Fruit fly (Drosophila melanogaster) whole organism, embryonic: Measurements from ENCODE around the gene mag.

Experiments
- Antp ChIP-seq: fragments of 200-800 bp; sonication (Bioruptor generic); optimal IDR thresholded peaks from 3 replicates; lab custom pipeline; 2016; ENCODE audit warnings: missing biosample characterization, missing genetic modification characterization
- BEAF-32 ChIP-seq: fragments of 200-800 bp; sonication (Bioruptor generic); optimal IDR thresholded peaks from 3 replicates; lab custom pipeline; 2017; ENCODE audit warnings: missing biosample characterization, missing genetic modification characterization, mild to moderate bottlenecking, moderate library complexity, missing genetic modification reagents
- CG10209 ChIP-seq: fragments of 200-800 bp; sonication (Bioruptor generic); optimal IDR thresholded peaks from 3 replicates; lab custom pipeline; 2017; ENCODE audit warnings: missing biosample characterization, mild to moderate bottlenecking, missing genetic modification characterization, missing genetic modification reagents
- CG10462 ChIP-seq: fragments of 200-800 bp; sonication (Bioruptor generic); optimal IDR thresholded peaks from 2 replicates; lab custom pipeline; 2016; ENCODE audit warnings: missing biosample characterization, missing genetic modification characterization
- CG10543 ChIP-seq: fragments of 200-800 bp; sonication (Bioruptor generic); optimal IDR thresholded peaks from 3 replicates; lab custom pipeline; 2017; ENCODE audit warnings: missing biosample characterization, mild to moderate bottlenecking, missing genetic modification characterization, moderate library complexity
- CG12744 ChIP-seq: fragments of 200-800 bp; sonication (Bioruptor generic); optimal IDR thresholded peaks from 2 replicates; lab custom pipeline; 2016; ENCODE audit warnings: missing biosample characterization, missing genetic modification characterization
- CG14050 ChIP-seq: fragments of 200-800 bp; sonication (Bioruptor generic); IDR thresholded peaks from 3 replicates; pipeline ENCODE4 v1.3.6; 2022; ENCODE audit warnings: missing biosample characterization, missing genetic modification characterization
- CG14667 ChIP-seq: fragments of 200-800 bp; sonication (Bioruptor generic); IDR thresholded peaks from 2 replicates; pipeline ENCODE4 v1.3.6; 2022; ENCODE audit warnings: missing biosample characterization, missing genetic modification characterization
- CG14710 ChIP-seq: fragments of 200-800 bp; sonication (Bioruptor generic); optimal IDR thresholded peaks from 3 replicates; lab custom pipeline; 2019; ENCODE audit warnings: missing biosample characterization, mild to moderate bottlenecking, missing genetic modification characterization, moderate library complexity
- CG15269 ChIP-seq: fragments of 200-800 bp; sonication (Bioruptor generic); optimal IDR thresholded peaks from 2 replicates; lab custom pipeline; 2018; ENCODE audit warnings: missing biosample characterization, mild to moderate bottlenecking, missing genetic modification characterization, moderate library complexity
- CG1529 ChIP-seq: fragments of 200-800 bp; sonication (Bioruptor generic); optimal IDR thresholded peaks from 3 replicates; lab custom pipeline; 2018; ENCODE audit warnings: missing biosample characterization, missing genetic modification characterization
- CG17829 ChIP-seq: fragments of 200-800 bp; optimal IDR thresholded peaks from 2 replicates; lab custom pipeline; 2019; ENCODE audit warnings: missing biosample characterization, mild to moderate bottlenecking, missing genetic modification characterization, moderate library complexity
- CG1832 ChIP-seq: fragments of 200-800 bp; sonication (Bioruptor generic); optimal IDR thresholded peaks from 2 replicates; lab custom pipeline; 2017; ENCODE audit warnings: missing biosample characterization, mild to moderate bottlenecking, missing genetic modification characterization, inconsistent platforms
- CG2129 ChIP-seq: fragments of 200-800 bp; sonication (Bioruptor generic); IDR thresholded peaks from 2 replicates; pipeline ENCODE4 v1.3.6; 2022; ENCODE audit warnings: missing biosample characterization, missing genetic modification characterization; ENCODE audit not compliant: partially characterized antibody
- CG2889 ChIP-seq: fragments of 200-800 bp; sonication (Bioruptor generic); IDR thresholded peaks from 3 replicates; pipeline ENCODE4 v1.3.6; 2022; ENCODE audit warnings: missing biosample characterization, missing genetic modification characterization
- CG31441 ChIP-seq: fragments of 200-800 bp; sonication (Bioruptor generic); IDR thresholded peaks from 2 replicates; pipeline ENCODE4 v1.3.6; 2022; ENCODE audit warnings: missing biosample characterization, missing genetic modification characterization
- CG34376 ChIP-seq: fragments of 200-800 bp; sonication (Bioruptor generic); optimal IDR thresholded peaks from 2 replicates; lab custom pipeline; 2018; ENCODE audit warnings: missing biosample characterization, mild to moderate bottlenecking, missing genetic modification characterization
- CG4404 ChIP-seq: fragments of 200-800 bp; sonication (Bioruptor generic); IDR thresholded peaks from 2 replicates; pipeline ENCODE4 v1.3.6; 2022; ENCODE audit warnings: missing biosample characterization, missing genetic modification characterization
- CG5953 ChIP-seq: fragments of 200-800 bp; sonication (Bioruptor generic); IDR thresholded peaks from 2 replicates; pipeline ENCODE4 v1.3.6; 2022; ENCODE audit warnings: missing biosample characterization, missing genetic modification characterization
- CG6272 ChIP-seq: fragments of 200-800 bp; sonication (Bioruptor generic); IDR thresholded peaks from 2 replicates; pipeline ENCODE4 v1.3.6; 2022; ENCODE audit warnings: missing biosample characterization, missing genetic modification characterization
- CG7357 ChIP-seq: fragments of 200-800 bp; sonication (Bioruptor generic); IDR thresholded peaks from 3 replicates; pipeline ENCODE4 v1.3.6; 2022; ENCODE audit warnings: missing biosample characterization, missing genetic modification characterization
- CG7786 ChIP-seq: fragments of 200-800 bp; sonication (Bioruptor generic); optimal IDR thresholded peaks from 2 replicates; lab custom pipeline; 2016; ENCODE audit warnings: missing biosample characterization, missing genetic modification characterization
- CG7839 ChIP-seq: fragments of 200-800 bp; sonication (Bioruptor generic); optimal IDR thresholded peaks from 3 replicates; lab custom pipeline; 2018; ENCODE audit warnings: missing biosample characterization, mild to moderate bottlenecking, missing genetic modification characterization, moderate library complexity
- Elba2 ChIP-seq: fragments of 200-800 bp; sonication (Bioruptor generic); optimal IDR thresholded peaks from 3 replicates; lab custom pipeline; 2016; ENCODE audit warnings: missing biosample characterization, missing genetic modification characterization
- Ets97D ChIP-seq: fragments of 200-800 bp; sonication (Bioruptor generic); optimal IDR thresholded peaks from 3 replicates; lab custom pipeline; 2016; ENCODE audit warnings: missing biosample characterization, missing genetic modification characterization
- HLH3B ChIP-seq: fragments of 200-800 bp; sonication (Bioruptor generic); IDR thresholded peaks from 2 replicates; pipeline ENCODE4 v1.3.6; 2022; ENCODE audit warnings: missing biosample characterization, missing genetic modification characterization
- HmgD ChIP-seq: fragments of 200-800 bp; sonication (Bioruptor generic); optimal IDR thresholded peaks from 3 replicates; lab custom pipeline; 2016; ENCODE audit warnings: missing biosample characterization, missing genetic modification characterization
- Hr51 ChIP-seq, 2 experiments: fragments of 200-800 bp; sonication (Bioruptor generic); optimal IDR thresholded peaks; 2 replicates in 1 of 2; 3 replicates in 1 of 2; lab custom pipeline; 2016 to 2018; ENCODE audit warnings: missing biosample characterization in 2 of 2, missing genetic modification characterization in 2 of 2, mild to moderate bottlenecking in 1 of 2, moderate library complexity in 1 of 2
- Hr78 ChIP-seq, 2 experiments: fragments of 200-800 bp in 1 of 2; fragments of >200 bp in 1 of 2; sonication (Bioruptor generic) in 1 of 2; optimal IDR thresholded peaks; 2 replicates each; lab custom pipeline; 2017 to 2019; ENCODE audit warnings: missing biosample characterization in 2 of 2, missing genetic modification characterization in 2 of 2, mild to moderate bottlenecking in 1 of 2, moderate library complexity in 1 of 2
- Hsf ChIP-seq: fragments of 200-800 bp; sonication (Bioruptor generic); optimal IDR thresholded peaks from 3 replicates; lab custom pipeline; 2016; ENCODE audit warnings: missing biosample characterization, missing genetic modification characterization
- Jarid2 ChIP-seq: fragments of 200-800 bp; sonication (Bioruptor generic); optimal IDR thresholded peaks from 3 replicates; lab custom pipeline; 2017; ENCODE audit warnings: mild to moderate bottlenecking, missing biosample characterization, missing genetic modification reagents, missing genetic modification characterization
- Mes4 ChIP-seq: fragments of 200-800 bp; sonication (Bioruptor generic); optimal IDR thresholded peaks from 2 replicates; lab custom pipeline; 2016; ENCODE audit warnings: missing biosample characterization, missing genetic modification characterization
- Side ChIP-seq: fragments of 200-800 bp; sonication (Bioruptor generic); optimal IDR thresholded peaks from 2 replicates; lab custom pipeline; 2016; ENCODE audit warnings: missing biosample characterization, missing genetic modification characterization
- Sry-δ ChIP-seq: fragments of 200-800 bp; sonication (Bioruptor generic); optimal IDR thresholded peaks from 2 replicates; lab custom pipeline; 2016; ENCODE audit warnings: missing biosample characterization, missing genetic modification characterization
- amos ChIP-seq: fragments of 200-800 bp; sonication (Bioruptor generic); IDR thresholded peaks from 2 replicates; pipeline ENCODE4 v1.3.6; 2022; ENCODE audit warnings: missing biosample characterization, missing genetic modification characterization; ENCODE audit not compliant: partially characterized antibody
- ara ChIP-seq: fragments of 200-800 bp; sonication (Bioruptor generic); IDR thresholded peaks from 2 replicates; pipeline ENCODE4 v1.3.6; 2022; ENCODE audit warnings: missing biosample characterization, missing genetic modification characterization
- gce ChIP-seq: fragments of 200-800 bp; sonication (Bioruptor generic); IDR thresholded peaks from 3 replicates; pipeline ENCODE4 v1.3.6; 2022; ENCODE audit warnings: missing biosample characterization, missing genetic modification characterization
- hkb ChIP-seq, 2 experiments: fragments of 200-800 bp in 1 of 2; fragments of >200 bp in 1 of 2; sonication (Bioruptor generic) in 1 of 2; IDR thresholded peaks in 1 of 2; optimal IDR thresholded peaks in 1 of 2; 2 replicates each; pipeline versions ENCODE4 v1.3.6 to Lab custom; 2017 to 2022; ENCODE audit warnings: missing biosample characterization in 1 of 2, missing genetic modification characterization in 1 of 2
- kay ChIP-seq: fragments of 200-800 bp; sonication (Bioruptor generic); optimal IDR thresholded peaks from 2 replicates; lab custom pipeline; 2016; ENCODE audit warnings: missing biosample characterization, missing genetic modification characterization
- lov ChIP-seq, 2 experiments: fragments of 200-800 bp in 1 of 2; fragments of >200 bp in 1 of 2; sonication (Bioruptor generic) in 1 of 2; IDR thresholded peaks in 1 of 2; optimal IDR thresholded peaks in 1 of 2; 2 replicates in 1 of 2; 3 replicates in 1 of 2; pipeline versions ENCODE4 v1.3.6 to Lab custom; 2017 to 2022; ENCODE audit warnings: missing biosample characterization in 1 of 2, missing genetic modification characterization in 1 of 2
- nerfin-1 ChIP-seq: fragments of 200-800 bp; sonication (Bioruptor generic); optimal IDR thresholded peaks from 3 replicates; lab custom pipeline; 2019; ENCODE audit warnings: missing biosample characterization, mild to moderate bottlenecking, missing genetic modification characterization, moderate library complexity
- nom ChIP-seq: fragments of 200-800 bp; sonication (Bioruptor generic); optimal IDR thresholded peaks from 2 replicates; lab custom pipeline; 2017; ENCODE audit warnings: missing biosample characterization, missing genetic modification characterization, mild to moderate bottlenecking, moderate library complexity, missing genetic modification reagents
- pita ChIP-seq: fragments of 200-800 bp; sonication (Bioruptor generic); optimal IDR thresholded peaks from 2 replicates; lab custom pipeline; 2017; ENCODE audit warnings: missing biosample characterization, mild to moderate bottlenecking, missing genetic modification characterization
- pzg ChIP-seq: fragments of 200-800 bp; sonication (Bioruptor generic); optimal IDR thresholded peaks from 3 replicates; lab custom pipeline; 2018; ENCODE audit warnings: missing biosample characterization, mild to moderate bottlenecking, missing genetic modification characterization, moderate library complexity
- row ChIP-seq: fragments of 200-800 bp; sonication (Bioruptor generic); IDR thresholded peaks from 3 replicates; pipeline ENCODE4 v1.3.6; 2022; ENCODE audit warnings: missing biosample characterization, missing genetic modification characterization
- sd ChIP-seq: fragments of 200-800 bp; sonication (Bioruptor generic); optimal IDR thresholded peaks from 3 replicates; lab custom pipeline; 2018; ENCODE audit warnings: missing biosample characterization, mild to moderate bottlenecking, missing genetic modification characterization, moderate library complexity
- tna ChIP-seq: fragments of 200-800 bp; sonication (Bioruptor generic); IDR thresholded peaks from 2 replicates; pipeline ENCODE4 v1.3.6; 2022; ENCODE audit warnings: missing biosample characterization, missing genetic modification characterization; ENCODE audit not compliant: partially characterized antibody
- tx ChIP-seq: fragments of 200-800 bp; sonication (Bioruptor generic); optimal IDR thresholded peaks from 2 replicates; lab custom pipeline; 2016; ENCODE audit warnings: missing biosample characterization, missing genetic modification characterization
- unc-4 ChIP-seq: fragments of 200-800 bp; sonication (Bioruptor generic); IDR thresholded peaks from 2 replicates; pipeline ENCODE4 v1.3.6; 2022; ENCODE audit warnings: missing biosample characterization, missing genetic modification characterization; ENCODE audit not compliant: partially characterized antibody
- vvl ChIP-seq: fragments of 200-800 bp; sonication (Bioruptor generic); IDR thresholded peaks from 2 replicates; pipeline ENCODE4 v1.3.6; 2022; ENCODE audit warnings: missing biosample characterization, missing genetic modification characterization

mag gene

dm6 chr3L:20430182-20430581, 30.3 kb upstream of the mag start, which contains the start of gene CG5262 (continued):
- TF ChIP-seq Hsf (no peak), unc-4 (no peak), Hr51 (GFP tag; optimal IDR thresholded peaks at IDR 0.05; lab: Kevin White, UChicago) (no peak), Elba2 (GFP tag; lab: Kevin White, UChicago) (peak; percentile 82), Jarid2 (GFP tag; lab: Kevin White, UChicago) (no peak), tx (GFP tag; lab: Kevin White, UChicago) (no peak), CG1529 (GFP tag; lab: Kevin White, UChicago) (no peak), CG10462 (no peak), pita (no peak), CG6272 (GFP tag; lab: Robert Waterston, UW) (no peak), Side (GFP tag; lab: Kevin White, UChicago) (no peak), CG4404 (GFP tag; lab: Robert Waterston, UW) (no peak), CG14710 (tag; lab: Kevin White, UChicago) (peak; percentile 31), CG17829 (tag; lab: Kevin White, UChicago) (no peak), CG14050 (no peak), CG5953 (GFP tag; lab: Robert Waterston, UW) (no peak), CG1832 (no peak), CG10543 (GFP tag; lab: Kevin White, UChicago) (no peak), row (GFP tag; lab: Robert Waterston, UW) (0 out of 3 replicates have a peak, but pooled peaks have one; percentile 16), tna (GFP tag; lab: Robert Waterston, UW) (no peak), kay (GFP tag; lab: Kevin White, UChicago) (no peak), CG7357 (GFP tag; lab: Robert Waterston, UW) (no peak), Sry-δ (GFP tag; lab: Kevin White, UChicago) (peak; percentile 57), nerfin-1 (tag; lab: Kevin White, UChicago) (no peak), CG7839 (tag; lab: Kevin White, UChicago) (no peak), Ets97D (GFP tag; lab: Kevin White, UChicago) (no peak), CG10209 (GFP tag; lab: Kevin White, UChicago) (no peak), CG34376 (GFP tag; lab: Kevin White, UChicago) (no peak), Antp (GFP tag; lab: Kevin White, UChicago) (no peak), Mes4 (no peak), vvl (GFP tag; lab: Robert Waterston, UW) (peak; percentile 76), pzg (GFP tag; lab: Kevin White, UChicago) (peak; percentile 72), amos (GFP tag; lab: Robert Waterston, UW) (no peak), HLH3B (no peak), Hr78 (GFP tag; optimal IDR thresholded peaks at IDR 0.05; lab: Kevin White, UChicago) (no peak), gce (GFP tag; lab: Robert Waterston, UW) (no peak), CG2889 (no peak), CG2129 (GFP tag; lab: Robert Waterston, UW) (no peak), hkb (optimal IDR thresholded peaks at IDR 0.05; lab: Kevin White, UChicago) (no peak), hkb (GFP tag; IDR thresholded peaks at IDR 0.05; lab: Robert Waterston, UW) (no peak), HmgD (GFP tag; lab: Kevin White, UChicago) (no peak), CG15269 (no peak), nom (peak; percentile 60), ara (no peak), CG7786 (GFP tag; lab: Kevin White, UChicago) (no peak), CG12744 (no peak), lov (optimal IDR thresholded peaks at IDR 0.05; lab: Kevin White, UChicago) (no peak), lov (GFP tag; IDR thresholded peaks at IDR 0.05; lab: Robert Waterston, UW) (no peak), BEAF-32 (peak; percentile 39), sd (no peak), CG31441 (GFP tag; lab: Robert Waterston, UW) (no peak), CG14667 (no peak)
